Fruit fly (Drosophila melanogaster) whole organism, prepupa: ENCODE data around the gene qtc.

ENCODE experiments used
- Blimp-1 ChIP-seq: fragments of 200-800 bp; sonication (Bioruptor generic); optimal IDR thresholded peaks from 3 replicates; lab custom pipeline; 2017; ENCODE audit warnings: missing biosample characterization, missing genetic modification characterization, mild to moderate bottlenecking, moderate library complexity, missing genetic modification reagents
- CG10631 ChIP-seq: fragments of 200-800 bp; sonication (Bioruptor generic); optimal IDR thresholded peaks from 2 replicates; lab custom pipeline; 2016; ENCODE audit warnings: missing biosample characterization, missing genetic modification characterization
- CG10669 ChIP-seq: fragments of 200-800 bp; sonication (Bioruptor generic); optimal IDR thresholded peaks from 3 replicates; lab custom pipeline; 2018; ENCODE audit warnings: missing biosample characterization, mild to moderate bottlenecking, missing genetic modification characterization, moderate library complexity
- CG11762 ChIP-seq: fragments of 200-800 bp; sonication (Bioruptor generic); optimal IDR thresholded peaks from 3 replicates; lab custom pipeline; 2016; ENCODE audit warnings: missing biosample characterization, missing genetic modification characterization; ENCODE audit not compliant: insufficient read depth
- CG15336 ChIP-seq: fragments of 200-800 bp; sonication (Bioruptor generic); IDR thresholded peaks from 2 replicates; pipeline ENCODE4 v1.3.6; 2022; ENCODE audit warnings: missing biosample characterization, missing genetic modification characterization
- CG1621 ChIP-seq: fragments of 200-800 bp; sonication (Bioruptor generic); optimal IDR thresholded peaks from 3 replicates; lab custom pipeline; 2018; ENCODE audit warnings: missing biosample characterization, mild to moderate bottlenecking, missing genetic modification characterization
- CG16779 ChIP-seq: fragments of 200-800 bp; sonication (Bioruptor generic); optimal IDR thresholded peaks from 3 replicates; lab custom pipeline; 2017; ENCODE audit warnings: missing biosample characterization, mild to moderate bottlenecking, missing genetic modification characterization
- CG3032 ChIP-seq: fragments of 200-800 bp; optimal IDR thresholded peaks from 2 replicates; lab custom pipeline; 2019; ENCODE audit warnings: missing biosample characterization, mild to moderate bottlenecking, missing genetic modification characterization, moderate library complexity
- CG31627 ChIP-seq: fragments of 200-800 bp; sonication (Bioruptor generic); optimal IDR thresholded peaks from 3 replicates; lab custom pipeline; 2016; ENCODE audit warnings: missing biosample characterization, missing genetic modification characterization
- CG32006 ChIP-seq: fragments of 200-800 bp; sonication (Bioruptor generic); optimal IDR thresholded peaks from 3 replicates; lab custom pipeline; 2017; ENCODE audit warnings: missing biosample characterization, mild to moderate bottlenecking, missing genetic modification characterization
- CG34406 ChIP-seq: fragments of 200-800 bp; sonication (Bioruptor generic); optimal IDR thresholded peaks from 3 replicates; lab custom pipeline; 2016; ENCODE audit warnings: missing biosample characterization, missing genetic modification characterization
- CG3919 ChIP-seq: fragments of 200-800 bp; sonication (Bioruptor generic); optimal IDR thresholded peaks from 3 replicates; lab custom pipeline; 2016; ENCODE audit warnings: missing biosample characterization, missing genetic modification characterization
- CG6163 ChIP-seq: fragments of 200-800 bp; sonication (Bioruptor generic); IDR thresholded peaks from 3 replicates; pipeline ENCODE4 v1.3.6; 2022; ENCODE audit warnings: missing biosample characterization, missing genetic modification characterization
- CG6792 ChIP-seq: fragments of 200-800 bp; sonication (Bioruptor generic); optimal IDR thresholded peaks from 3 replicates; lab custom pipeline; 2016; ENCODE audit warnings: missing biosample characterization, missing genetic modification characterization
- CG6808 ChIP-seq: fragments of 200-800 bp; sonication (Bioruptor generic); optimal IDR thresholded peaks from 3 replicates; lab custom pipeline; 2017; ENCODE audit warnings: missing biosample characterization, missing genetic modification characterization, mild to moderate bottlenecking, moderate library complexity, missing genetic modification reagents
- CG6854 ChIP-seq: fragments of 200-800 bp; sonication (Bioruptor generic); optimal IDR thresholded peaks from 2 replicates; lab custom pipeline; 2017; ENCODE audit warnings: missing biosample characterization, mild to moderate bottlenecking, missing genetic modification characterization
- CG7368 ChIP-seq: fragments of 200-800 bp; sonication (Bioruptor generic); optimal IDR thresholded peaks from 3 replicates; lab custom pipeline; 2016; ENCODE audit warnings: missing biosample characterization, missing genetic modification characterization
- CG8632 ChIP-seq: fragments of 200-800 bp; sonication (Bioruptor generic); optimal IDR thresholded peaks from 3 replicates; lab custom pipeline; 2016; ENCODE audit warnings: missing biosample characterization, missing genetic modification characterization
- Eip75B ChIP-seq: fragments of 200-800 bp; sonication (Bioruptor generic); optimal IDR thresholded peaks from 3 replicates; lab custom pipeline; 2016; ENCODE audit warnings: missing biosample characterization, missing genetic modification characterization
- Met ChIP-seq: fragments of 200-800 bp; sonication (Bioruptor generic); optimal IDR thresholded peaks from 3 replicates; lab custom pipeline; 2016; ENCODE audit warnings: missing biosample characterization, missing genetic modification characterization
- OdsH ChIP-seq: fragments of 200-800 bp; sonication (Bioruptor generic); optimal IDR thresholded peaks from 3 replicates; lab custom pipeline; 2016; ENCODE audit warnings: missing biosample characterization, missing genetic modification characterization
- Sox14 ChIP-seq: fragments of 200-800 bp; sonication (Bioruptor generic); optimal IDR thresholded peaks from 3 replicates; lab custom pipeline; 2016; ENCODE audit warnings: missing biosample characterization, missing genetic modification characterization
- Sox15 ChIP-seq: fragments of 200-800 bp; sonication (Bioruptor generic); optimal IDR thresholded peaks from 3 replicates; lab custom pipeline; 2016; ENCODE audit warnings: missing biosample characterization, missing genetic modification characterization
- dac ChIP-seq: fragments of 200-800 bp; sonication (Bioruptor generic); optimal IDR thresholded peaks from 2 replicates; lab custom pipeline; 2017; ENCODE audit warnings: missing biosample characterization, mild to moderate bottlenecking, missing genetic modification characterization
- dsx ChIP-seq: fragments of 200-800 bp; optimal IDR thresholded peaks from 3 replicates; lab custom pipeline; 2019; ENCODE audit warnings: missing biosample characterization, mild to moderate bottlenecking, missing genetic modification characterization, moderate library complexity; ENCODE audit not compliant: poor library complexity, severe bottlenecking
- eg ChIP-seq: fragments of 200-800 bp; sonication (Bioruptor generic); IDR thresholded peaks from 3 replicates; pipeline ENCODE4 v1.3.6; 2022; ENCODE audit warnings: missing biosample characterization, missing genetic modification characterization
- esn ChIP-seq: fragments of 200-800 bp; sonication (Bioruptor generic); optimal IDR thresholded peaks from 2 replicates; lab custom pipeline; 2016; ENCODE audit warnings: missing biosample characterization, mild to moderate bottlenecking, missing genetic modification characterization, moderate library complexity
- fd85E ChIP-seq: fragments of 200-800 bp; sonication (Bioruptor generic); optimal IDR thresholded peaks from 3 replicates; lab custom pipeline; 2016; ENCODE audit warnings: missing biosample characterization, missing genetic modification characterization
- pdm3 ChIP-seq: fragments of 200-800 bp; sonication (Bioruptor generic); optimal IDR thresholded peaks from 3 replicates; lab custom pipeline; 2016; ENCODE audit warnings: missing biosample characterization, missing genetic modification characterization
- spab ChIP-seq: fragments of 200-800 bp; sonication (Bioruptor generic); optimal IDR thresholded peaks from 2 replicates; lab custom pipeline; 2017; ENCODE audit warnings: missing biosample characterization, mild to moderate bottlenecking, missing genetic modification characterization, missing genetic modification reagents
- svp ChIP-seq: fragments of 200-800 bp; sonication (Bioruptor generic); peaks from one replicate; lab custom pipeline; 2016; ENCODE audit warnings: missing biosample characterization, missing genetic modification characterization

qtc gene

DNA sequence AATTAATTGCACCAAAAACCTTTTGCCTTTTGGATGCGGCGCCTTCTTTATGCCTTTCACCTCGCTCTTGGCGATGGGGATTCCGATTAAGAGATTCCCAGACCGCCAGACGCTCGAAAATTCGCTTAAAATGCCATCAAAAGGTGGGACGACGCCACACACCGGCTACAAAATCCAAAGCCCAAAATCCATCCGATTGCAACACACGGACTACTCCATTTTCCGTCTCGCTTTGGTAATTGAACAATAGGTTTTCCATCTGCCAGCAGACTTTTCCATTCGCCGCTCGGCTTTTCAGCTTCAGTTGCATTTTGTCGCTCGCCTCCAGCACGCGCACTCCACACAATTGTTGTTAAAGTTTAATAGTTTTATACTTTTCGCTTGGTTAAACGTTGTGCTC lies at the start of gene qtc:
Gene qtc, plus strand, starts transcription at position 301 of the 400 bp plus-strand sequence.
- no peak for TF ChIP-seq Met
- TF ChIP-seq CG6163 (GFP tag; lab: Robert Waterston, UW), result 0 out of 3 replicates have a peak, but pooled peaks have one; percentile 8

DNA sequence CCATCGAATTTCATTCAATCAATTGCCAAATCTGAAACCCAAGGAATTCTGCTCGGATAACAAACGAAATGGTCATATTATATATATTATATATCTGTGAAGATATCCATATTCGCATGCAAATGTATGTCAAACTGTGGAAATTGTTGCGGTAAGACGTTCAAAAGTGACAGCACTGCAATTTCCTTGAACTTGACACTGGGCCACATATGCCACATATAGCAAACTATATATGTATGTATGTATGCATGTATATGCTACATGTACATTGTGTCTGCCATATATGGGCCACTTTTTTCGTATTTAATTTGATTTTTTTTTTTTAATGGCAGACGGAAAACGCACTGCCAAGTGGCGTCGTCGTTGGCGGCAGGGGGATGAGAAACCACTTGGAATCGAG lies 40.1 kb upstream of the qtc start:
- no peak for TF ChIP-seq CG34406 (GFP tag; lab: Kevin White, UChicago)
- TF ChIP-seq CG16779 (tag; lab: Kevin White, UChicago), result no peak
- TF ChIP-seq CG7368 (GFP tag; lab: Kevin White, UChicago), result no peak
- TF ChIP-seq CG6808 (GFP tag; lab: Kevin White, UChicago), result no peak
- no peak for TF ChIP-seq dsx
- no peak for TF ChIP-seq Sox15 (GFP tag; lab: Kevin White, UChicago)
- no peak for TF ChIP-seq CG11762 (GFP tag; lab: Kevin White, UChicago)
- TF ChIP-seq CG6792 (GFP tag; lab: Kevin White, UChicago), result no peak
- no peak for TF ChIP-seq pdm3

DNA sequence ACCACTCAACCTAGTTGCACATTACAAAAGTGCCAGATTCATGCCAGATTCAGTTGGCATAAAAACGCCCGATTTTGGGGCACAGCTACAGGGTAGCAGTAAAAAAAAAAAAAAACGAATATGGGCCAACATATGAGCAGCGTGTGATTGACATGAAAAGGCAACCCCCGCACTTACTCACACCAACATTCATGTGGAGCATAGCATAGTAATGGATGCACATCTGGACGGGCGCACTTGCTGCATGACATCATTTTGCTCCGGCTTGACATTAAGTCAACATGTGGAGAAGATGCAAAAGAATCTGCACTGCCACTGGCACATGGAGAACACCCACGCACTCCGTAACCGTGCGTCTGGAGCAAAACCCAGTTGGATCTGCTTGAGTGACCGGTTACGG lies 38.0 kb upstream of the qtc start:
- TF ChIP-seq CG6854 (GFP tag; lab: Kevin White, UChicago), result no peak
- TF ChIP-seq svp (GFP tag; lab: Kevin White, UChicago), result peak; percentile 22
- TF ChIP-seq Sox14 (GFP tag; lab: Kevin White, UChicago), result no peak

DNA sequence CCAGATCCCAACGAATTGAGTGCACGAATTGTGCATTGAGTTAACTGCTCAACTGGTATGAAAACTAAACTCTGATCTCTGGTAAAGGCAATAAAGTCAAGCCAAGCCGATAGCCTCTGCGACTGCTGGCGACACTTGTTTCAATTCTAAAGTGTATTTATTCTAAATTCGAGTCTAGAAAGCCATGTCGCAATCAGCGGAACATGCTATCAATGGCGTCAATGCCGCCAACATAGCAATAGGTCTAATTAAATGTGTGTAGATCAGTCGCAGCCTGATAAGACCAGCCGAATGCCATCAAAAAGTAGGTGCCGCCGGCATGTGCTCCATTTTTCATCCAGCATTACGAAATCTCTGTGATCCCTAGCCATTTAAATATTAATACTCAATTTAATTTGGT lies 35.1 kb upstream of the qtc start:
- TF ChIP-seq Blimp-1 (GFP tag; lab: Kevin White, UChicago), result no peak
- TF ChIP-seq eg (GFP tag; lab: Robert Waterston, UW), result no peak
- TF ChIP-seq Sox14 (GFP tag; lab: Kevin White, UChicago), result no peak
- TF ChIP-seq CG1621, result no peak
- no peak for TF ChIP-seq esn (GFP tag; lab: Kevin White, UChicago)
- no peak for TF ChIP-seq CG8632 (GFP tag; lab: Kevin White, UChicago)
- no peak for TF ChIP-seq CG6854 (GFP tag; lab: Kevin White, UChicago)
- TF ChIP-seq CG3919 (GFP tag; lab: Kevin White, UChicago), result no peak
- TF ChIP-seq CG15336, result no peak
- no peak for TF ChIP-seq CG31627 (GFP tag; lab: Kevin White, UChicago)
- TF ChIP-seq Eip75B (GFP tag; lab: Kevin White, UChicago), result no peak
- no peak for TF ChIP-seq CG34406 (GFP tag; lab: Kevin White, UChicago)
- TF ChIP-seq OdsH, result no peak
- TF ChIP-seq dac (GFP tag; lab: Kevin White, UChicago), result no peak
- no peak for TF ChIP-seq spab (GFP tag; lab: Kevin White, UChicago)
- no peak for TF ChIP-seq CG32006 (GFP tag; lab: Kevin White, UChicago)
- no peak for TF ChIP-seq CG10631 (GFP tag; lab: Kevin White, UChicago)
- TF ChIP-seq CG3032 (tag; lab: Kevin White, UChicago), result no peak
- TF ChIP-seq CG6808 (GFP tag; lab: Kevin White, UChicago), result no peak

DNA sequence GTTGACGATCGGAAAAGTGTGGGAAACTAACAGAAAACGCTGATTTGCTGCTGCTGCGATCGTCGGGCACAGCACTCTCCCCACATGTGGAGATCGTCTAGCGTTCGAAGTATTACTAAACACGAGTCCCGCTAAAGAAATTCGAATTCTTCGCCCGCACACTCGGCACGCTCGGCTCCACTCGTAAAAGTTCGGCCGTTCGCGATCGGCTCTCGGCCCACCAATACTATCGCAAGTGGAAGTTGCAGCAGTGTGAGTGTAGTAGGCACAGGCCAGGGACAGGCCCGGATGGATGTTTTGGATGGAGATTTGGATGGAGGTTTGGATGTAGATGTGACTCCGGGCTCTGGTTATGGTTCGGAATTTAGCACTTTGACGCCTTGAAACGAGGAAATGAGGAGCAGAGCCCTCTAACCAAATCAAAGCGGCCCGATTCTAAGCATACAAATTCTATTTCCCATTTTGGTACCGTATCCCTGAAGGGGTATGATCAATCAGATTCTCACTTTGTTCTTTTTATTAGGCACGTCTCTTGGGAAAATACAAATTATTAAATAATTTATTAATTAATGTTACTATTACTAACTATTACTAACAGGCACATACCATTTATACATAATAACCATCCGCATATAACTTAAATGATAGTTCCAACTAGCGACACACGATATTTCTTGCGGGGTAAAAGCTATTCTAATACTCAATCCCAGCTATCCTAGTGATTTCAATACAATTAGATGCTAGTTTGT lies 33.1 kb upstream of the qtc start:
- TF ChIP-seq fd85E (GFP tag; lab: Kevin White, UChicago) (no peak), svp (GFP tag; lab: Kevin White, UChicago) (peak; percentile 39), CG10669 (GFP tag; lab: Kevin White, UChicago) (no peak)
- TF ChIP-seq, all 60 proteins: peak for 1
